Fruit fly (Drosophila melanogaster): ENCODE data around the gene CG42327.

Gene CG42327

DNA sequence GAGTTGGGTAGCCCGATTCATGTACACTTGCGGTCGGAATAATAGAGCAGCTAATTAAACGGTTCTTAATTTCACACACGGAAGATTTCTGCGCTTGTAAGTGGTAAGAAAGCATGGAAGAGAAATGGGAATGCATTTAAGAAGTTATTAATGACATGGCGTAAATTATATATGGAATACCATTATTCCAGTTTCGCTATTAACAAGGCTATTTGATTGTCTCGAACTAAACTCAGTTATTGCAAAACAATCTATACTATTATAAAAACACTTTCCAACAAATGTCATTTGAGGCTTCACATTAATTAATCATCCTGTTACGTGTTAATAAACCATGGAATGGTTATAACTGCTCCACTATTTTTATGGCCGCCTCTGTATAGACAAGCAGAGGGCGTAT lies 39.7 kb upstream of the CG42327 start:
- TF ChIP-seq CG7368 (GFP tag; optimal IDR thresholded peaks at IDR 0.05) (no peak), acj6 (GFP tag; optimal IDR thresholded peaks at IDR 0.05) (peak; percentile 46), Ets21C (GFP tag; optimal IDR thresholded peaks at IDR 0.05) (no peak), CG11762 (GFP tag; optimal IDR thresholded peaks at IDR 0.05; ENCODE audit: insufficient read depth) (peak; percentile 34), CG6808 (GFP tag; optimal IDR thresholded peaks at IDR 0.05) (peak; percentile 68), CG10669 (GFP tag; optimal IDR thresholded peaks at IDR 0.05) (peak; percentile 33), CG34406 (GFP tag; optimal IDR thresholded peaks at IDR 0.05) (no peak), esn (GFP tag; optimal IDR thresholded peaks at IDR 0.05) (no peak), CG9139 (GFP tag; optimal IDR thresholded peaks at IDR 0.05) (no peak), net (GFP tag; optimal IDR thresholded peaks at IDR 0.05) (peak; percentile 53), Hr38 (GFP tag; optimal IDR thresholded peaks at IDR 0.05) (no peak), Blimp-1 (GFP tag; optimal IDR thresholded peaks at IDR 0.05) (no peak), CG3919 (GFP tag; optimal IDR thresholded peaks at IDR 0.05) (peak; percentile 14), CG6276 (GFP tag; optimal IDR thresholded peaks at IDR 0.05) (peak; percentile 67), eg (GFP tag; IDR thresholded peaks at IDR 0.05) (no peak), CG16779 (tag; optimal IDR thresholded peaks at IDR 0.05) (peak; percentile 0), CG15336 (GFP tag; IDR thresholded peaks at IDR 0.05) (peak; percentile 55), Eip78C (GFP tag) (peak; percentile 84), spab (GFP tag; optimal IDR thresholded peaks at IDR 0.05) (peak; percentile 15), fkh (GFP tag; optimal IDR thresholded peaks at IDR 0.05) (no peak), Eip75B (GFP tag; optimal IDR thresholded peaks at IDR 0.05) (no peak), CG8319 (GFP tag; optimal IDR thresholded peaks at IDR 0.05) (no peak), CG11902 (GFP tag; optimal IDR thresholded peaks at IDR 0.05) (no peak), CG4318 (GFP tag; optimal IDR thresholded peaks at IDR 0.05) (peak; percentile 35), CG6163 (GFP tag; IDR thresholded peaks at IDR 0.05) (no peak), Sox15 (GFP tag; optimal IDR thresholded peaks at IDR 0.05) (no peak), Hr4 (GFP tag; optimal IDR thresholded peaks at IDR 0.05) (peak; percentile 52), CG3032 (tag; optimal IDR thresholded peaks at IDR 0.05) (peak; percentile 43), Sox102F (GFP tag; optimal IDR thresholded peaks at IDR 0.05) (no peak), CG6792 (GFP tag; optimal IDR thresholded peaks at IDR 0.05) (no peak), ss (GFP tag; optimal IDR thresholded peaks at IDR 0.05) (no peak), dac (GFP tag; optimal IDR thresholded peaks at IDR 0.05) (no peak), CG31627 (GFP tag; optimal IDR thresholded peaks at IDR 0.05) (no peak), lz (GFP tag; optimal IDR thresholded peaks at IDR 0.05) (peak; percentile 11), fd85E (GFP tag; optimal IDR thresholded peaks at IDR 0.05) (no peak), OdsH (GFP tag; optimal IDR thresholded peaks at IDR 0.05) (peak; percentile 31), pdm3 (GFP tag; optimal IDR thresholded peaks at IDR 0.05) (peak; percentile 9), cyc (GFP tag; optimal IDR thresholded peaks at IDR 0.05) (no peak), CG11294 (GFP tag; IDR thresholded peaks at IDR 0.05) (no peak), Met (GFP tag; optimal IDR thresholded peaks at IDR 0.05) (no peak), achi (GFP tag; optimal IDR thresholded peaks at IDR 0.05) (peak; percentile 26), fd59A (GFP tag; optimal IDR thresholded peaks at IDR 0.05) (peak; percentile 20), vri (GFP tag; optimal IDR thresholded peaks at IDR 0.05) (no peak), CG32006 (GFP tag; optimal IDR thresholded peaks at IDR 0.05) (peak; percentile 71), Ets96B (tag; optimal IDR thresholded peaks at IDR 0.05) (peak; percentile 46), salr (GFP tag; optimal IDR thresholded peaks at IDR 0.05) (peak in 1 of 2 experiments; percentile 64), CG1621 (tag; optimal IDR thresholded peaks at IDR 0.05) (no peak), svp (GFP tag) (no peak), dsx (GFP tag; optimal IDR thresholded peaks at IDR 0.05; ENCODE audit: poor library complexity, severe bottlenecking) (no peak), Eip93F (GFP tag; optimal IDR thresholded peaks at IDR 0.05) (no peak), Gug (GFP tag; IDR thresholded peaks at IDR 0.05) (no peak), CG10631 (GFP tag; optimal IDR thresholded peaks at IDR 0.05) (peak; percentile 21), CG6854 (GFP tag; optimal IDR thresholded peaks at IDR 0.05) (no peak)
